Worm (Caenorhabditis elegans) whole organism, L2 larva: ENCODE data around the gene acs-14.

Experiments
- ZK546.5 ChIP-seq: sonication (generic microtip); optimal IDR thresholded peaks from 2 replicates; lab custom pipeline; 2017; ENCODE audit warnings: missing biosample characterization, missing genetic modification characterization
- aly-2 ChIP-seq: fragments of 150-350 bp; optimal IDR thresholded peaks from 2 replicates; lab custom pipeline; 2014; ENCODE audit warnings: missing biosample characterization, missing genetic modification characterization
- ceh-16 ChIP-seq: fragments of 150-350 bp; optimal IDR thresholded peaks from 2 replicates; lab custom pipeline; 2014; ENCODE audit warnings: missing biosample characterization, missing genetic modification characterization
- gmeb-1 ChIP-seq: fragments of 150-350 bp; optimal IDR thresholded peaks from 2 replicates; lab custom pipeline; 2014; ENCODE audit warnings: missing biosample characterization, missing genetic modification characterization
- lin-13 ChIP-seq: fragments of 150-350 bp; optimal IDR thresholded peaks from 2 replicates; lab custom pipeline; 2014; ENCODE audit warnings: missing biosample characterization, missing genetic modification reagents, missing genetic modification characterization
- lin-39 ChIP-seq: fragments of 150-350 bp; optimal IDR thresholded peaks from 2 replicates; lab custom pipeline; 2014; ENCODE audit warnings: missing biosample characterization, missing genetic modification reagents, missing genetic modification characterization
- nhr-11 ChIP-seq: fragments of 150-350 bp; optimal IDR thresholded peaks from 2 replicates; lab custom pipeline; 2014; ENCODE audit warnings: missing biosample characterization, missing genetic modification characterization
- nhr-23 ChIP-seq: fragments of 150-350 bp; optimal IDR thresholded peaks from 2 replicates; lab custom pipeline; 2014; ENCODE audit warnings: missing biosample characterization, missing genetic modification reagents, missing genetic modification characterization
- snpc-4 ChIP-seq: fragments of 150-350 bp; optimal IDR thresholded peaks from 2 replicates; lab custom pipeline; 2014; ENCODE audit warnings: missing biosample characterization, missing genetic modification characterization
- ztf-11 ChIP-seq: sonication (generic microtip); optimal IDR thresholded peaks from 2 replicates; lab custom pipeline; 2017; ENCODE audit warnings: missing biosample characterization, missing genetic modification characterization

DNA sequence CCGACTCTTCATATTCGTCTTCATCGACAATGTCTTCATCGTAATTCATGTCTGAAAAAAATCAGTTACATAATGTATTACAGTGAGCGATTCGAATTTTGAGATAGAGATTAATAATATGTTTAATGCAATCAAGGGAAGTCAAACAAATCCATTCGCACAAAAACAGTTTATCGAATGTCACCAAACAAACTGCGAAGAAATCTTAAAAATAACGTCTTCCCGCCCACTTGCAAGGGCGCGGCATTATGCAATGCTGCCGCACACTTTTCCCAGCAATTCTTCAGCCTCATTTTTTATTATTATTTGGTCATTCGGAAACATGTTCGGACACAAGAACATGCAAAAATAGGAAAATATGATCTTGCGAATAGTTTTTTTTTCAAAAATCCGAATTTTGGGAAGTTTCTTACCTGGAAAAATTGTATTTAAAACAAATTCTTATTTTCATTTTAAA is 36.3 kb downstream of the acs-14 start, which contains the start of gene mdf-1:
- TF ChIP-seq snpc-4 (tag; lab: Kevin White, UChicago) (peak; percentile 37), lin-39 (tag; lab: Kevin White, UChicago) (no peak), nhr-23 (tag; lab: Kevin White, UChicago) (no peak), lin-13 (GFP tag; lab: Kevin White, UChicago) (peak; percentile 87), nhr-11 (tag; lab: Kevin White, UChicago) (no peak), ZK546.5 (tag; lab: Kevin White, UChicago) (no peak), ztf-11 (tag; lab: Kevin White, UChicago) (no peak), gmeb-1 (tag; lab: Kevin White, UChicago) (peak; percentile 83), aly-2 (tag; lab: Kevin White, UChicago) (no peak), ceh-16 (tag; lab: Kevin White, UChicago) (peak; percentile 11)
